Worm (Caenorhabditis elegans) whole organism, L4 larva: ENCODE data around the gene fbxa-208.

ENCODE experiments used
- lsy-2 ChIP-seq, 2 experiments: fragments of 150-350 bp in 1 of 2; sonication (generic microtip) in 1 of 2; optimal IDR thresholded peaks; 2 replicates each; lab custom pipeline; 2014 to 2017; ENCODE audit warnings: missing biosample characterization in 2 of 2, missing genetic modification characterization in 2 of 2
- nhr-77 ChIP-seq: fragments of 150-350 bp; optimal IDR thresholded peaks from 2 replicates; lab custom pipeline; 2014; ENCODE audit warnings: missing biosample characterization, missing genetic modification characterization
- pqm-1 ChIP-seq: sonication (generic microtip); optimal IDR thresholded peaks from 2 replicates; lab custom pipeline; 2017; ENCODE audit warnings: missing biosample characterization, missing genetic modification characterization
- zag-1 ChIP-seq: fragments of 150-350 bp; optimal IDR thresholded peaks from 2 replicates; lab custom pipeline; 2014; ENCODE audit warnings: missing biosample characterization, missing genetic modification characterization

- TF ChIP-seq lsy-2 (tag; optimal IDR thresholded peaks at IDR 0.05; lab: Kevin White, UChicago), result no peak
- TF ChIP-seq zag-1, result no peak
- TF ChIP-seq pqm-1 (tag; lab: Kevin White, UChicago), result no peak
- TF ChIP-seq nhr-77, result no peak
Measured at ce11 chrIII:1231186-1231585, 25.4 kb upstream of the fbxa-208 start.
